Fruit fly (Drosophila melanogaster) whole organism, pupa: Measurements from ENCODE around the gene Best1.

Experiments used
- CG10348 ChIP-seq: fragments of 200-800 bp; sonication (Bioruptor generic); IDR thresholded peaks from 2 replicates; pipeline ENCODE4 v1.3.6; 2022; ENCODE audit warnings: missing biosample characterization, missing genetic modification characterization
- CG13204 ChIP-seq: fragments of 200-800 bp; sonication (Bioruptor generic); optimal IDR thresholded peaks from 2 replicates; lab custom pipeline; 2018; ENCODE audit warnings: missing biosample characterization, mild to moderate bottlenecking, missing genetic modification characterization, moderate library complexity
- CG14655 ChIP-seq: fragments of 200-800 bp; sonication (Bioruptor generic); optimal IDR thresholded peaks from 3 replicates; lab custom pipeline; 2017; ENCODE audit warnings: mild to moderate bottlenecking, missing biosample characterization, missing genetic modification reagents, missing genetic modification characterization
- CG15710 ChIP-seq: fragments of 200-800 bp; sonication (Bioruptor generic); optimal IDR thresholded peaks from 2 replicates; lab custom pipeline; 2018; ENCODE audit warnings: missing biosample characterization, mild to moderate bottlenecking, missing genetic modification characterization, moderate library complexity
- CG17806 ChIP-seq: fragments of 200-800 bp; sonication (Bioruptor generic); optimal IDR thresholded peaks from 2 replicates; lab custom pipeline; 2018; ENCODE audit warnings: missing biosample characterization, mild to moderate bottlenecking, missing genetic modification characterization, moderate library complexity
- CG34367 ChIP-seq: fragments of 200-800 bp; sonication (Bioruptor generic); optimal IDR thresholded peaks from 2 replicates; lab custom pipeline; 2018; ENCODE audit warnings: missing biosample characterization, mild to moderate bottlenecking, missing genetic modification characterization
- CG8159 ChIP-seq: fragments of 200-800 bp; sonication (Bioruptor generic); optimal IDR thresholded peaks from 3 replicates; lab custom pipeline; 2018; ENCODE audit warnings: missing biosample characterization, mild to moderate bottlenecking, missing genetic modification characterization, moderate library complexity
- CG8301 ChIP-seq: fragments of 200-800 bp; sonication (Bioruptor generic); optimal IDR thresholded peaks from 2 replicates; lab custom pipeline; 2018; ENCODE audit warnings: missing biosample characterization, mild to moderate bottlenecking, missing genetic modification characterization
- CG9948 ChIP-seq: fragments of 200-800 bp; sonication (Bioruptor generic); optimal IDR thresholded peaks from 2 replicates; lab custom pipeline; 2018; ENCODE audit warnings: missing biosample characterization, mild to moderate bottlenecking, missing genetic modification characterization, moderate library complexity
- EcR ChIP-seq: fragments of 200-800 bp; sonication (Bioruptor generic); optimal IDR thresholded peaks from 3 replicates; lab custom pipeline; 2019; ENCODE audit warnings: missing biosample characterization, missing genetic modification characterization, mild to moderate bottlenecking, moderate library complexity, missing genetic modification reagents
- Pif1B ChIP-seq: fragments of 200-800 bp; sonication (Bioruptor generic); optimal IDR thresholded peaks from 3 replicates; lab custom pipeline; 2016; ENCODE audit warnings: missing biosample characterization, missing genetic modification characterization
- Snoo ChIP-seq: fragments of 200-800 bp; sonication (Bioruptor generic); optimal IDR thresholded peaks from 3 replicates; lab custom pipeline; 2017; ENCODE audit warnings: missing biosample characterization, mild to moderate bottlenecking, missing genetic modification characterization, inconsistent platforms
- fd96Ca ChIP-seq: fragments of 200-800 bp; sonication (Bioruptor generic); IDR thresholded peaks from 3 replicates; pipeline ENCODE4 v1.3.6; 2022; ENCODE audit warnings: missing biosample characterization, missing genetic modification characterization
- rn ChIP-seq: fragments of 200-800 bp; sonication (Bioruptor generic); IDR thresholded peaks from 2 replicates; pipeline ENCODE4 v1.3.6; 2022; ENCODE audit warnings: missing biosample characterization, missing genetic modification characterization

DNA sequence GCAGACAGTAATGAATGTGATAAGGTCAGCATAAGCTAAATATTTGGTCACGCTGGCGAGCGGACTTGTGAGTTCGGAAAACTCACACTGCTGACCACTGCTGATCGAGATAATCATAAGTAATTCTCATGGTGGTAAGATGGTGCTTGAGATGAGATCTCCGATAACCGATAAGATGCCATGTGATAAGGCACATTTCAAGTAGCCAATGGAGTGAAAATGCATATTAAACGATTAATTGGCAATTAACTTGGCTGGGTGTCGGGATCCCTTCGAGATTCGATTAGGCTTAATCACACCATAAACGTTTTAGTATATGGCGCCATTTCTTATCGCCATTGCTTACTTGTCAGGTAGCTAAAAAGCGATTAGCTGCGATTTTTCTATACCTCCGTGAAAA is 56.5 kb downstream of the Best1 start:
- no peak for TF ChIP-seq CG13204
- no peak for TF ChIP-seq CG15710
- no peak for TF ChIP-seq rn (GFP tag; lab: Robert Waterston, UW)
- TF ChIP-seq CG8301 (tag; lab: Kevin White, UChicago): no peak
- no peak for TF ChIP-seq CG9948
- no peak for TF ChIP-seq CG14655 (GFP tag; lab: Kevin White, UChicago)
- no peak for TF ChIP-seq fd96Ca (GFP tag; lab: Robert Waterston, UW)
- no peak for TF ChIP-seq Pif1B (GFP tag; lab: Kevin White, UChicago)
- TF ChIP-seq CG17806 (tag; lab: Kevin White, UChicago): no peak
- no peak for TF ChIP-seq CG34367 (tag; lab: Kevin White, UChicago)
- no peak for TF ChIP-seq CG8159 (tag; lab: Kevin White, UChicago)
- TF ChIP-seq CG10348 (GFP tag; lab: Robert Waterston, UW): no peak
- no peak for TF ChIP-seq Snoo (tag; lab: Kevin White, UChicago)
- TF ChIP-seq EcR (GFP tag; lab: Kevin White, UChicago): no peak
